Fruit fly (Drosophila melanogaster) whole organism, prepupa: ENCODE measurements around the gene CG4271.

ENCODE experiments used
- CG10669 ChIP-seq: fragments of 200-800 bp; sonication (Bioruptor generic); optimal IDR thresholded peaks from 3 replicates; lab custom pipeline; 2018; ENCODE audit warnings: missing biosample characterization, mild to moderate bottlenecking, missing genetic modification characterization, moderate library complexity
- CG11762 ChIP-seq: fragments of 200-800 bp; sonication (Bioruptor generic); optimal IDR thresholded peaks from 3 replicates; lab custom pipeline; 2016; ENCODE audit warnings: missing biosample characterization, missing genetic modification characterization; ENCODE audit not compliant: insufficient read depth
- CG11902 ChIP-seq: fragments of 200-800 bp; sonication (Bioruptor generic); optimal IDR thresholded peaks from 3 replicates; lab custom pipeline; 2016; ENCODE audit warnings: missing biosample characterization, missing genetic modification characterization
- CG15336 ChIP-seq: fragments of 200-800 bp; sonication (Bioruptor generic); IDR thresholded peaks from 2 replicates; pipeline ENCODE4 v1.3.6; 2022; ENCODE audit warnings: missing biosample characterization, missing genetic modification characterization
- CG1621 ChIP-seq: fragments of 200-800 bp; sonication (Bioruptor generic); optimal IDR thresholded peaks from 3 replicates; lab custom pipeline; 2018; ENCODE audit warnings: missing biosample characterization, mild to moderate bottlenecking, missing genetic modification characterization
- CG16779 ChIP-seq: fragments of 200-800 bp; sonication (Bioruptor generic); optimal IDR thresholded peaks from 3 replicates; lab custom pipeline; 2017; ENCODE audit warnings: missing biosample characterization, mild to moderate bottlenecking, missing genetic modification characterization
- CG3032 ChIP-seq: fragments of 200-800 bp; optimal IDR thresholded peaks from 2 replicates; lab custom pipeline; 2019; ENCODE audit warnings: missing biosample characterization, mild to moderate bottlenecking, missing genetic modification characterization, moderate library complexity
- CG31627 ChIP-seq: fragments of 200-800 bp; sonication (Bioruptor generic); optimal IDR thresholded peaks from 3 replicates; lab custom pipeline; 2016; ENCODE audit warnings: missing biosample characterization, missing genetic modification characterization
- CG32006 ChIP-seq: fragments of 200-800 bp; sonication (Bioruptor generic); optimal IDR thresholded peaks from 3 replicates; lab custom pipeline; 2017; ENCODE audit warnings: missing biosample characterization, mild to moderate bottlenecking, missing genetic modification characterization
- CG6163 ChIP-seq: fragments of 200-800 bp; sonication (Bioruptor generic); IDR thresholded peaks from 3 replicates; pipeline ENCODE4 v1.3.6; 2022; ENCODE audit warnings: missing biosample characterization, missing genetic modification characterization
- CG6792 ChIP-seq: fragments of 200-800 bp; sonication (Bioruptor generic); optimal IDR thresholded peaks from 3 replicates; lab custom pipeline; 2016; ENCODE audit warnings: missing biosample characterization, missing genetic modification characterization
- CG6808 ChIP-seq: fragments of 200-800 bp; sonication (Bioruptor generic); optimal IDR thresholded peaks from 3 replicates; lab custom pipeline; 2017; ENCODE audit warnings: missing biosample characterization, missing genetic modification characterization, mild to moderate bottlenecking, moderate library complexity, missing genetic modification reagents
- CG7368 ChIP-seq: fragments of 200-800 bp; sonication (Bioruptor generic); optimal IDR thresholded peaks from 3 replicates; lab custom pipeline; 2016; ENCODE audit warnings: missing biosample characterization, missing genetic modification characterization
- CG8119 ChIP-seq: fragments of 200-800 bp; sonication (Bioruptor generic); IDR thresholded peaks from 3 replicates; pipeline ENCODE4 v1.3.6; 2022; ENCODE audit warnings: missing biosample characterization, missing genetic modification characterization
- Eip75B ChIP-seq: fragments of 200-800 bp; sonication (Bioruptor generic); optimal IDR thresholded peaks from 3 replicates; lab custom pipeline; 2016; ENCODE audit warnings: missing biosample characterization, missing genetic modification characterization
- Eip78C ChIP-seq: fragments of 200-800 bp; sonication (Bioruptor generic); peaks from one replicate; lab custom pipeline; 2016; ENCODE audit warnings: missing biosample characterization, missing genetic modification characterization
- Eip93F ChIP-seq: fragments of 200-800 bp; sonication (Bioruptor generic); optimal IDR thresholded peaks from 2 replicates; lab custom pipeline; 2016; ENCODE audit warnings: missing biosample characterization, mild to moderate bottlenecking, missing genetic modification characterization
- Ets96B ChIP-seq: fragments of 200-800 bp; optimal IDR thresholded peaks from 2 replicates; lab custom pipeline; 2019; ENCODE audit warnings: missing biosample characterization, mild to moderate bottlenecking, missing genetic modification characterization, moderate library complexity
- Gug ChIP-seq: fragments of 200-800 bp; sonication (Bioruptor generic); IDR thresholded peaks from 2 replicates; pipeline ENCODE4 v1.3.6; 2022; ENCODE audit warnings: missing biosample characterization, missing genetic modification characterization
- Met ChIP-seq: fragments of 200-800 bp; sonication (Bioruptor generic); optimal IDR thresholded peaks from 3 replicates; lab custom pipeline; 2016; ENCODE audit warnings: missing biosample characterization, missing genetic modification characterization
- OdsH ChIP-seq: fragments of 200-800 bp; sonication (Bioruptor generic); optimal IDR thresholded peaks from 3 replicates; lab custom pipeline; 2016; ENCODE audit warnings: missing biosample characterization, missing genetic modification characterization
- Smox ChIP-seq: fragments of 200-800 bp; sonication (Bioruptor generic); optimal IDR thresholded peaks from 3 replicates; lab custom pipeline; 2016; ENCODE audit warnings: missing biosample characterization, missing genetic modification characterization
- Sox102F ChIP-seq: fragments of 200-800 bp; sonication (Bioruptor generic); optimal IDR thresholded peaks from 2 replicates; lab custom pipeline; 2016; ENCODE audit warnings: missing biosample characterization, mild to moderate bottlenecking, missing genetic modification characterization
- Sox14 ChIP-seq: fragments of 200-800 bp; sonication (Bioruptor generic); optimal IDR thresholded peaks from 3 replicates; lab custom pipeline; 2016; ENCODE audit warnings: missing biosample characterization, missing genetic modification characterization
- achi ChIP-seq: fragments of 200-800 bp; sonication (Bioruptor generic); optimal IDR thresholded peaks from 3 replicates; lab custom pipeline; 2016; ENCODE audit warnings: missing biosample characterization, missing genetic modification characterization
- dac ChIP-seq: fragments of 200-800 bp; sonication (Bioruptor generic); optimal IDR thresholded peaks from 2 replicates; lab custom pipeline; 2017; ENCODE audit warnings: missing biosample characterization, mild to moderate bottlenecking, missing genetic modification characterization
- dsx ChIP-seq: fragments of 200-800 bp; optimal IDR thresholded peaks from 3 replicates; lab custom pipeline; 2019; ENCODE audit warnings: missing biosample characterization, mild to moderate bottlenecking, missing genetic modification characterization, moderate library complexity; ENCODE audit not compliant: poor library complexity, severe bottlenecking
- eg ChIP-seq: fragments of 200-800 bp; sonication (Bioruptor generic); IDR thresholded peaks from 3 replicates; pipeline ENCODE4 v1.3.6; 2022; ENCODE audit warnings: missing biosample characterization, missing genetic modification characterization
- esn ChIP-seq: fragments of 200-800 bp; sonication (Bioruptor generic); optimal IDR thresholded peaks from 2 replicates; lab custom pipeline; 2016; ENCODE audit warnings: missing biosample characterization, mild to moderate bottlenecking, missing genetic modification characterization, moderate library complexity
- fd59A ChIP-seq: fragments of 200-800 bp; sonication (Bioruptor generic); optimal IDR thresholded peaks from 2 replicates; lab custom pipeline; 2017; ENCODE audit warnings: missing biosample characterization, mild to moderate bottlenecking, missing genetic modification characterization, missing genetic modification reagents
- fd85E ChIP-seq: fragments of 200-800 bp; sonication (Bioruptor generic); optimal IDR thresholded peaks from 3 replicates; lab custom pipeline; 2016; ENCODE audit warnings: missing biosample characterization, missing genetic modification characterization
- net ChIP-seq: fragments of 200-800 bp; sonication (Bioruptor generic); optimal IDR thresholded peaks from 3 replicates; lab custom pipeline; 2016; ENCODE audit warnings: missing biosample characterization, missing genetic modification characterization
- pdm3 ChIP-seq: fragments of 200-800 bp; sonication (Bioruptor generic); optimal IDR thresholded peaks from 3 replicates; lab custom pipeline; 2016; ENCODE audit warnings: missing biosample characterization, missing genetic modification characterization
- salr ChIP-seq, 2 experiments: fragments of 200-800 bp; sonication (Bioruptor generic); optimal IDR thresholded peaks; 3 replicates each; lab custom pipeline; 2016 to 2018; ENCODE audit warnings: missing biosample characterization in 2 of 2, missing genetic modification characterization in 2 of 2, mild to moderate bottlenecking in 1 of 2
- spab ChIP-seq: fragments of 200-800 bp; sonication (Bioruptor generic); optimal IDR thresholded peaks from 2 replicates; lab custom pipeline; 2017; ENCODE audit warnings: missing biosample characterization, mild to moderate bottlenecking, missing genetic modification characterization, missing genetic modification reagents
- ss ChIP-seq, 2 experiments: fragments of 200-800 bp; sonication (Bioruptor generic); optimal IDR thresholded peaks; 2 replicates in 1 of 2; 3 replicates in 1 of 2; lab custom pipeline; 2017 to 2018; ENCODE audit warnings: mild to moderate bottlenecking in 2 of 2, missing biosample characterization in 2 of 2, missing genetic modification characterization in 2 of 2, moderate library complexity in 1 of 2
- svp ChIP-seq: fragments of 200-800 bp; sonication (Bioruptor generic); peaks from one replicate; lab custom pipeline; 2016; ENCODE audit warnings: missing biosample characterization, missing genetic modification characterization
- topi ChIP-seq: fragments of 200-800 bp; sonication (Bioruptor generic); optimal IDR thresholded peaks from 3 replicates; lab custom pipeline; 2016; ENCODE audit warnings: missing biosample characterization, missing genetic modification characterization
- vri ChIP-seq: fragments of 200-800 bp; sonication (Bioruptor generic); optimal IDR thresholded peaks from 3 replicates; lab custom pipeline; 2016; ENCODE audit warnings: missing biosample characterization, mild to moderate bottlenecking, missing genetic modification characterization

The CG4271 gene

dm6 chr2L:2284863-2285262, at the start of gene CG4271:
Gene CG4271, plus strand, starts transcription at chr2L:2285163.
- no peak for TF ChIP-seq CG1621 (tag; lab: Kevin White, UChicago)
- no peak for TF ChIP-seq CG8119 (GFP tag; lab: Robert Waterston, UW)
- TF ChIP-seq fd85E (GFP tag; lab: Kevin White, UChicago): no peak
- no peak for TF ChIP-seq dsx (GFP tag; lab: Kevin White, UChicago)
- TF ChIP-seq CG11902 (GFP tag; lab: Kevin White, UChicago): no peak
- no peak for TF ChIP-seq vri (GFP tag; lab: Kevin White, UChicago)
- TF ChIP-seq ss (GFP tag; optimal IDR thresholded peaks at IDR 0.05; lab: Kevin White, UChicago): no peak
- TF ChIP-seq Eip75B (GFP tag; lab: Kevin White, UChicago): no peak
- TF ChIP-seq net: no peak
- TF ChIP-seq CG6808 (GFP tag; lab: Kevin White, UChicago): no peak
- no peak for TF ChIP-seq Gug (GFP tag; lab: Robert Waterston, UW)
- TF ChIP-seq CG6792: no peak
- TF ChIP-seq CG6163: no peak
- TF ChIP-seq esn (GFP tag; lab: Kevin White, UChicago): no peak
- TF ChIP-seq CG10669 (GFP tag; lab: Kevin White, UChicago): no peak
- TF ChIP-seq fd59A (GFP tag; lab: Kevin White, UChicago): no peak
- TF ChIP-seq Eip78C (GFP tag; lab: Kevin White, UChicago): no peak
- TF ChIP-seq, all 60 proteins: peak for 0

dm6 chr2L:2236722-2237121, 48.2 kb upstream of the CG4271 start, which contains the start of gene Sec24CD:
Gene Sec24CD, minus strand, starts transcription at chr2L:2236844.
- TF ChIP-seq CG32006: no peak
- no peak for TF ChIP-seq Ets96B (tag; lab: Kevin White, UChicago)
- no peak for TF ChIP-seq CG11762 (GFP tag; lab: Kevin White, UChicago)
- TF ChIP-seq CG16779 (tag; lab: Kevin White, UChicago): no peak
- peak; percentile 13 for TF ChIP-seq CG3032 (tag; lab: Kevin White, UChicago)
- TF ChIP-seq Sox102F (GFP tag; lab: Kevin White, UChicago): no peak
- no peak for TF ChIP-seq Gug (GFP tag; lab: Robert Waterston, UW)
- TF ChIP-seq spab (GFP tag; lab: Kevin White, UChicago): no peak
- no peak for TF ChIP-seq Met (GFP tag; lab: Kevin White, UChicago)
- TF ChIP-seq CG8119 (GFP tag; lab: Robert Waterston, UW): no peak
- no peak for TF ChIP-seq dac
- no peak for TF ChIP-seq net
- no peak for TF ChIP-seq Eip75B (GFP tag; lab: Kevin White, UChicago)
- no peak for TF ChIP-seq pdm3 (GFP tag; lab: Kevin White, UChicago)
- TF ChIP-seq CG15336 (GFP tag; lab: Robert Waterston, UW): peak; percentile 13; the same call in 1 of the 2 replicates
- TF ChIP-seq esn (GFP tag; lab: Kevin White, UChicago): peak; percentile 36
- TF ChIP-seq svp: peak; percentile 33
- peak; percentile 40; the same call in 1 of the 3 replicates for TF ChIP-seq eg (GFP tag; lab: Robert Waterston, UW)
- TF ChIP-seq Eip93F (GFP tag; lab: Kevin White, UChicago): peak; percentile 9

- TF ChIP-seq achi (GFP tag; lab: Kevin White, UChicago) (no peak), CG3032 (tag; lab: Kevin White, UChicago) (no peak), CG15336 (GFP tag; lab: Robert Waterston, UW) (no peak), CG6792 (no peak), CG7368 (no peak), OdsH (no peak), CG10669 (GFP tag; lab: Kevin White, UChicago) (no peak), Gug (GFP tag; lab: Robert Waterston, UW) (no peak), Sox14 (GFP tag; lab: Kevin White, UChicago) (no peak), Eip93F (GFP tag; lab: Kevin White, UChicago) (no peak), vri (GFP tag; lab: Kevin White, UChicago) (no peak), salr (GFP tag; optimal IDR thresholded peaks at IDR 0.05; lab: Kevin White, UChicago) (no peak), Met (GFP tag; lab: Kevin White, UChicago) (no peak), topi (GFP tag; lab: Kevin White, UChicago) (no peak), Smox (GFP tag; lab: Kevin White, UChicago) (no peak), svp (no peak), CG31627 (GFP tag; lab: Kevin White, UChicago) (no peak), ss (GFP tag; optimal IDR thresholded peaks at IDR 0.05; lab: Kevin White, UChicago) (no peak)
Measured at dm6 chr2L:2238151-2238550, 46.8 kb upstream of the CG4271 start, which contains the start of gene Tengl3. Gene Tengl3, minus strand, starts transcription at chr2L:2238251.
